Worm (Caenorhabditis elegans): ENCODE results near the gene sul-3.

sul-3 gene

ce11 chrX:7842241-7842640 lies 8.2 kb upstream of the sul-3 start, which contains the start of gene idpp-11:
Gene idpp-11 (plus strand): TSS chrX:7842541.
- TF ChIP-seq sem-2 (GFP tag; optimal IDR thresholded peaks at IDR 0.05) (no peak), hlh-1 (tag; optimal IDR thresholded peaks at IDR 0.05) (no peak), nhr-28 (tag; optimal IDR thresholded peaks at IDR 0.05) (no peak)

DNA sequence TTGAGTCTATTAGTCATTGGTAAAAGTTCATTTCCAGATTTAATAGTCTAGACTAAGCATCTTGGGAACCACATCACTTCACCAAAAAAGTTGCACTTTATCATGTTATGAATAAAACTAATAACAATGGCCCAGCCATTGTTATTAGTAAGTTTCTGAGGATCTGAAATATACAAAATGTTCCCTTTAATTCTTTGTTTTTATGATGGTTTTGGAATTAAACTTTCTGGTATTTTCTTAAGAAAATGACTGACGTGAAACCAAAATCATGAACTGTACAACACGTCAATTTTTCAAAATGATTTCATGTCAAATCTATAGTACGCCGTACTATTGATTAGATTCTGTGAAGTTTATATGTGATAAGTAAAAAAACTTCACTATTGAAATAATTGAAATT lies 6.0 kb upstream of the sul-3 start:
- no peak for TF ChIP-seq M03D4.4 (tag; optimal IDR thresholded peaks at IDR 0.05)
- TF ChIP-seq ham-2 (GFP tag; optimal IDR thresholded peaks at IDR 0.05): no peak
- TF ChIP-seq ceh-39 (tag; optimal IDR thresholded peaks at IDR 0.05): no peak
- TF ChIP-seq lin-32 (GFP tag; optimal IDR thresholded peaks at IDR 0.05): no peak
- no peak for TF ChIP-seq nhr-237 (tag; optimal IDR thresholded peaks at IDR 0.05)
- no peak for TF ChIP-seq ceh-83 (GFP tag; optimal IDR thresholded peaks at IDR 0.05)
- TF ChIP-seq mab-5 (tag; optimal IDR thresholded peaks at IDR 0.05): no peak
- no peak for TF ChIP-seq unc-62 (GFP tag; optimal IDR thresholded peaks at IDR 0.05)
- TF ChIP-seq blmp-1 (tag; optimal IDR thresholded peaks at IDR 0.05): no peak
- no peak for TF ChIP-seq unc-120 (tag; optimal IDR thresholded peaks at IDR 0.05; ENCODE audit: poor library complexity, severe bottlenecking)
- TF ChIP-seq mep-1 (tag; optimal IDR thresholded peaks at IDR 0.05): no peak
- TF ChIP-seq cnd-1 (tag; optimal IDR thresholded peaks at IDR 0.05): no peak
- TF ChIP-seq zip-8 (tag; optimal IDR thresholded peaks at IDR 0.05): no peak
- no peak for TF ChIP-seq nhr-2 (tag; optimal IDR thresholded peaks at IDR 0.05)
- no peak for TF ChIP-seq hlh-1 (tag; optimal IDR thresholded peaks at IDR 0.05)
- TF ChIP-seq sptf-1 (tag; optimal IDR thresholded peaks at IDR 0.05): no peak

ce11 chrX:7838582-7838981 lies 4.6 kb upstream of the sul-3 start, which contains the start of gene nlp-101:
Gene nlp-101 (plus strand): TSS chrX:7838882.
- no peak for TF ChIP-seq nhr-28 (tag; optimal IDR thresholded peaks at IDR 0.05)
- TF ChIP-seq lin-13 (tag; optimal IDR thresholded peaks at IDR 0.05): no peak
- TF ChIP-seq cnd-1 (tag; optimal IDR thresholded peaks at IDR 0.05): no peak
- TF ChIP-seq unc-39 (tag; optimal IDR thresholded peaks at IDR 0.05): no peak
- TF ChIP-seq ztf-11 (tag; optimal IDR thresholded peaks at IDR 0.05): no peak

ce11 chrX:7827989-7828388 lies 6.0 kb downstream of the sul-3 start:
- TF ChIP-seq unc-120 (tag; optimal IDR thresholded peaks at IDR 0.05; ENCODE audit: poor library complexity, severe bottlenecking) (no peak), bed-3 (GFP tag; optimal IDR thresholded peaks at IDR 0.05) (no peak), sem-2 (GFP tag; optimal IDR thresholded peaks at IDR 0.05) (no peak), mep-1 (tag; optimal IDR thresholded peaks at IDR 0.05) (no peak), lin-32 (GFP tag; optimal IDR thresholded peaks at IDR 0.05) (no peak), cnd-1 (tag; optimal IDR thresholded peaks at IDR 0.05) (no peak), mab-5 (tag; optimal IDR thresholded peaks at IDR 0.05) (no peak)

ce11 chrX:7826590-7827260 lies 7.3 kb downstream of the sul-3 start:
- TF ChIP-seq nhr-2 (tag; optimal IDR thresholded peaks at IDR 0.05) (peak; percentile 40), lin-13 (tag; optimal IDR thresholded peaks at IDR 0.05) (no peak), elt-3 (tag; optimal IDR thresholded peaks at IDR 0.05) (no peak), drap-1 (GFP tag; optimal IDR thresholded peaks at IDR 0.05) (no peak), elt-1 (tag; optimal IDR thresholded peaks at IDR 0.05; ENCODE audit: borderline replicate concordance, insufficient read depth) (peak; percentile 83), ceh-39 (tag; optimal IDR thresholded peaks at IDR 0.05) (no peak), unc-62 (GFP tag; optimal IDR thresholded peaks at IDR 0.05) (peak; percentile 43), flh-1 (GFP tag; optimal IDR thresholded peaks at IDR 0.05) (no peak), mls-2 (tag; optimal IDR thresholded peaks at IDR 0.05) (no peak), nhr-28 (tag; optimal IDR thresholded peaks at IDR 0.05) (no peak), sptf-1 (tag; optimal IDR thresholded peaks at IDR 0.05) (no peak), ceh-43 (GFP tag; optimal IDR thresholded peaks at IDR 0.05) (no peak), unc-120 (tag; optimal IDR thresholded peaks at IDR 0.05; ENCODE audit: poor library complexity, severe bottlenecking) (no peak), M03D4.4 (tag; optimal IDR thresholded peaks at IDR 0.05) (no peak)

- TF ChIP-seq ceh-43 (GFP tag; optimal IDR thresholded peaks at IDR 0.05): no peak
- no peak for TF ChIP-seq cnd-1 (tag; optimal IDR thresholded peaks at IDR 0.05)
- no peak for TF ChIP-seq unc-39 (tag; optimal IDR thresholded peaks at IDR 0.05)
- no peak for TF ChIP-seq M03D4.4 (tag; optimal IDR thresholded peaks at IDR 0.05)
- peak; percentile 34 for TF ChIP-seq unc-120 (tag; optimal IDR thresholded peaks at IDR 0.05; ENCODE audit: poor library complexity, severe bottlenecking)
- peak; percentile 20 for TF ChIP-seq pha-4 (tag; optimal IDR thresholded peaks at IDR 0.05)
- no peak for TF ChIP-seq blmp-1 (tag; optimal IDR thresholded peaks at IDR 0.05)
- TF ChIP-seq elt-1 (tag; optimal IDR thresholded peaks at IDR 0.05; ENCODE audit: borderline replicate concordance, insufficient read depth): peak; percentile 90
- no peak for TF ChIP-seq ztf-11 (tag; optimal IDR thresholded peaks at IDR 0.05)
- TF ChIP-seq elt-3 (tag; optimal IDR thresholded peaks at IDR 0.05): no peak
- TF ChIP-seq nhr-28 (tag; optimal IDR thresholded peaks at IDR 0.05): no peak
- no peak for TF ChIP-seq sptf-1 (tag; optimal IDR thresholded peaks at IDR 0.05)
- TF ChIP-seq lin-13 (tag; optimal IDR thresholded peaks at IDR 0.05): no peak
- TF ChIP-seq nhr-2 (tag; optimal IDR thresholded peaks at IDR 0.05): peak; percentile 82
- no peak for TF ChIP-seq drap-1 (GFP tag; optimal IDR thresholded peaks at IDR 0.05)
- no peak for TF ChIP-seq nhr-12 (tag; optimal IDR thresholded peaks at IDR 0.05)
- no peak for TF ChIP-seq ceh-39 (tag; optimal IDR thresholded peaks at IDR 0.05)
- peak; percentile 36 for TF ChIP-seq ham-2 (GFP tag; optimal IDR thresholded peaks at IDR 0.05)
- TF ChIP-seq unc-62 (GFP tag; optimal IDR thresholded peaks at IDR 0.05): peak; percentile 47
- no peak for TF ChIP-seq bed-3 (GFP tag; optimal IDR thresholded peaks at IDR 0.05)
- no peak for TF ChIP-seq flh-1 (GFP tag; optimal IDR thresholded peaks at IDR 0.05)
- TF ChIP-seq zip-8 (tag; optimal IDR thresholded peaks at IDR 0.05): no peak
- TF ChIP-seq nhr-76 (tag; optimal IDR thresholded peaks at IDR 0.05): no peak
- TF ChIP-seq mep-1 (tag; optimal IDR thresholded peaks at IDR 0.05): no peak
- no peak for TF ChIP-seq sem-2 (GFP tag; optimal IDR thresholded peaks at IDR 0.05)
- TF ChIP-seq lin-32 (GFP tag; optimal IDR thresholded peaks at IDR 0.05): no peak
- TF ChIP-seq hlh-1 (tag; optimal IDR thresholded peaks at IDR 0.05): peak; percentile 47
- no peak for TF ChIP-seq ces-1 (GFP tag; optimal IDR thresholded peaks at IDR 0.05)
- TF ChIP-seq mab-5 (tag; optimal IDR thresholded peaks at IDR 0.05): no peak
- no peak for TF ChIP-seq ceh-83 (GFP tag; optimal IDR thresholded peaks at IDR 0.05)
- no peak for TF ChIP-seq lsy-2 (tag; optimal IDR thresholded peaks at IDR 0.05)
Observed at ce11 chrX:7825707-7826106, 8.3 kb downstream of the sul-3 start.

Data from whole organism, mixed stage, embryonic.